Fruit fly (Drosophila melanogaster): ENCODE data around the gene Ror.

dm6 chr2L:10206633-10207162 lies 44.9 kb upstream of the Ror start, which contains the start of gene Snx17:
- no peak for TF ChIP-seq CG8478 (optimal IDR thresholded peaks at IDR 0.05)
- no peak for TF ChIP-seq usp (GFP tag; optimal IDR thresholded peaks at IDR 0.05)

Measured in whole organism.